Fruit fly (Drosophila melanogaster) whole organism, prepupa: Measurements from ENCODE around the gene lace.
A peak's percentile ranks its signal among the peaks of the same experiment; 100 is the strongest.

ENCODE experiments used
- CG11294 ChIP-seq: fragments of 200-800 bp; sonication (Bioruptor generic); IDR thresholded peaks from 2 replicates; pipeline ENCODE4 v1.3.6; 2022; ENCODE audit warnings: missing biosample characterization, missing genetic modification characterization
- CG1621 ChIP-seq: fragments of 200-800 bp; sonication (Bioruptor generic); optimal IDR thresholded peaks from 3 replicates; lab custom pipeline; 2018; ENCODE audit warnings: missing biosample characterization, mild to moderate bottlenecking, missing genetic modification characterization
- CG16779 ChIP-seq: fragments of 200-800 bp; sonication (Bioruptor generic); optimal IDR thresholded peaks from 3 replicates; lab custom pipeline; 2017; ENCODE audit warnings: missing biosample characterization, mild to moderate bottlenecking, missing genetic modification characterization
- CG3032 ChIP-seq: fragments of 200-800 bp; optimal IDR thresholded peaks from 2 replicates; lab custom pipeline; 2019; ENCODE audit warnings: missing biosample characterization, mild to moderate bottlenecking, missing genetic modification characterization, moderate library complexity
- CG31627 ChIP-seq: fragments of 200-800 bp; sonication (Bioruptor generic); optimal IDR thresholded peaks from 3 replicates; lab custom pipeline; 2016; ENCODE audit warnings: missing biosample characterization, missing genetic modification characterization
- CG3919 ChIP-seq: fragments of 200-800 bp; sonication (Bioruptor generic); optimal IDR thresholded peaks from 3 replicates; lab custom pipeline; 2016; ENCODE audit warnings: missing biosample characterization, missing genetic modification characterization
- CG4318 ChIP-seq: fragments of 200-800 bp; sonication (Bioruptor generic); optimal IDR thresholded peaks from 3 replicates; lab custom pipeline; 2017; ENCODE audit warnings: missing biosample characterization, mild to moderate bottlenecking, missing genetic modification characterization
- CG6163 ChIP-seq: fragments of 200-800 bp; sonication (Bioruptor generic); IDR thresholded peaks from 3 replicates; pipeline ENCODE4 v1.3.6; 2022; ENCODE audit warnings: missing biosample characterization, missing genetic modification characterization
- CG6276 ChIP-seq: fragments of 200-800 bp; sonication (Bioruptor generic); optimal IDR thresholded peaks from 2 replicates; lab custom pipeline; 2017; ENCODE audit warnings: missing biosample characterization, mild to moderate bottlenecking, missing genetic modification characterization
- CG6792 ChIP-seq: fragments of 200-800 bp; sonication (Bioruptor generic); optimal IDR thresholded peaks from 3 replicates; lab custom pipeline; 2016; ENCODE audit warnings: missing biosample characterization, missing genetic modification characterization
- CG6808 ChIP-seq: fragments of 200-800 bp; sonication (Bioruptor generic); optimal IDR thresholded peaks from 3 replicates; lab custom pipeline; 2017; ENCODE audit warnings: missing biosample characterization, missing genetic modification characterization, mild to moderate bottlenecking, moderate library complexity, missing genetic modification reagents
- CG6854 ChIP-seq: fragments of 200-800 bp; sonication (Bioruptor generic); optimal IDR thresholded peaks from 2 replicates; lab custom pipeline; 2017; ENCODE audit warnings: missing biosample characterization, mild to moderate bottlenecking, missing genetic modification characterization
- CG8119 ChIP-seq: fragments of 200-800 bp; sonication (Bioruptor generic); IDR thresholded peaks from 3 replicates; pipeline ENCODE4 v1.3.6; 2022; ENCODE audit warnings: missing biosample characterization, missing genetic modification characterization
- CG9139 ChIP-seq: fragments of 200-800 bp; sonication (Bioruptor generic); optimal IDR thresholded peaks from 3 replicates; lab custom pipeline; 2017; ENCODE audit warnings: missing biosample characterization, mild to moderate bottlenecking, missing genetic modification characterization
- Eip75B ChIP-seq: fragments of 200-800 bp; sonication (Bioruptor generic); optimal IDR thresholded peaks from 3 replicates; lab custom pipeline; 2016; ENCODE audit warnings: missing biosample characterization, missing genetic modification characterization
- Eip78C ChIP-seq: fragments of 200-800 bp; sonication (Bioruptor generic); peaks from one replicate; lab custom pipeline; 2016; ENCODE audit warnings: missing biosample characterization, missing genetic modification characterization
- Eip93F ChIP-seq: fragments of 200-800 bp; sonication (Bioruptor generic); optimal IDR thresholded peaks from 2 replicates; lab custom pipeline; 2016; ENCODE audit warnings: missing biosample characterization, mild to moderate bottlenecking, missing genetic modification characterization
- Hr39 ChIP-seq: fragments of 200-800 bp; sonication (Bioruptor generic); optimal IDR thresholded peaks from 2 replicates; lab custom pipeline; 2016; ENCODE audit warnings: missing biosample characterization, missing genetic modification characterization
- Met ChIP-seq: fragments of 200-800 bp; sonication (Bioruptor generic); optimal IDR thresholded peaks from 3 replicates; lab custom pipeline; 2016; ENCODE audit warnings: missing biosample characterization, missing genetic modification characterization
- OdsH ChIP-seq: fragments of 200-800 bp; sonication (Bioruptor generic); optimal IDR thresholded peaks from 3 replicates; lab custom pipeline; 2016; ENCODE audit warnings: missing biosample characterization, missing genetic modification characterization
- Smox ChIP-seq: fragments of 200-800 bp; sonication (Bioruptor generic); optimal IDR thresholded peaks from 3 replicates; lab custom pipeline; 2016; ENCODE audit warnings: missing biosample characterization, missing genetic modification characterization
- Sox102F ChIP-seq: fragments of 200-800 bp; sonication (Bioruptor generic); optimal IDR thresholded peaks from 2 replicates; lab custom pipeline; 2016; ENCODE audit warnings: missing biosample characterization, mild to moderate bottlenecking, missing genetic modification characterization
- Sox14 ChIP-seq: fragments of 200-800 bp; sonication (Bioruptor generic); optimal IDR thresholded peaks from 3 replicates; lab custom pipeline; 2016; ENCODE audit warnings: missing biosample characterization, missing genetic modification characterization
- Sox15 ChIP-seq: fragments of 200-800 bp; sonication (Bioruptor generic); optimal IDR thresholded peaks from 3 replicates; lab custom pipeline; 2016; ENCODE audit warnings: missing biosample characterization, missing genetic modification characterization
- achi ChIP-seq: fragments of 200-800 bp; sonication (Bioruptor generic); optimal IDR thresholded peaks from 3 replicates; lab custom pipeline; 2016; ENCODE audit warnings: missing biosample characterization, missing genetic modification characterization
- acj6 ChIP-seq: fragments of 200-800 bp; sonication (Bioruptor generic); optimal IDR thresholded peaks from 3 replicates; lab custom pipeline; 2016; ENCODE audit warnings: missing biosample characterization, missing genetic modification characterization
- dac ChIP-seq: fragments of 200-800 bp; sonication (Bioruptor generic); optimal IDR thresholded peaks from 2 replicates; lab custom pipeline; 2017; ENCODE audit warnings: missing biosample characterization, mild to moderate bottlenecking, missing genetic modification characterization
- eg ChIP-seq: fragments of 200-800 bp; sonication (Bioruptor generic); IDR thresholded peaks from 3 replicates; pipeline ENCODE4 v1.3.6; 2022; ENCODE audit warnings: missing biosample characterization, missing genetic modification characterization
- fd85E ChIP-seq: fragments of 200-800 bp; sonication (Bioruptor generic); optimal IDR thresholded peaks from 3 replicates; lab custom pipeline; 2016; ENCODE audit warnings: missing biosample characterization, missing genetic modification characterization
- fkh ChIP-seq: fragments of 200-800 bp; sonication (Bioruptor generic); optimal IDR thresholded peaks from 3 replicates; lab custom pipeline; 2017; ENCODE audit warnings: missing biosample characterization, mild to moderate bottlenecking, missing genetic modification characterization, moderate library complexity
- spab ChIP-seq: fragments of 200-800 bp; sonication (Bioruptor generic); optimal IDR thresholded peaks from 2 replicates; lab custom pipeline; 2017; ENCODE audit warnings: missing biosample characterization, mild to moderate bottlenecking, missing genetic modification characterization, missing genetic modification reagents
- ss ChIP-seq, 2 experiments: fragments of 200-800 bp; sonication (Bioruptor generic); optimal IDR thresholded peaks; 2 replicates in 1 of 2; 3 replicates in 1 of 2; lab custom pipeline; 2017 to 2018; ENCODE audit warnings: mild to moderate bottlenecking in 2 of 2, missing biosample characterization in 2 of 2, missing genetic modification characterization in 2 of 2, moderate library complexity in 1 of 2
- svp ChIP-seq: fragments of 200-800 bp; sonication (Bioruptor generic); peaks from one replicate; lab custom pipeline; 2016; ENCODE audit warnings: missing biosample characterization, missing genetic modification characterization
- topi ChIP-seq: fragments of 200-800 bp; sonication (Bioruptor generic); optimal IDR thresholded peaks from 3 replicates; lab custom pipeline; 2016; ENCODE audit warnings: missing biosample characterization, missing genetic modification characterization
- vri ChIP-seq: fragments of 200-800 bp; sonication (Bioruptor generic); optimal IDR thresholded peaks from 3 replicates; lab custom pipeline; 2016; ENCODE audit warnings: missing biosample characterization, mild to moderate bottlenecking, missing genetic modification characterization

lace gene

dm6 chr2L:15496310-15496709 lies 2.6 kb upstream of the lace start (continued):
- no peak for TF ChIP-seq Sox15
- TF ChIP-seq dac: no peak
- TF ChIP-seq Sox102F (GFP tag; lab: Kevin White, UChicago): no peak
- TF ChIP-seq CG3919 (GFP tag; lab: Kevin White, UChicago): no peak
- peak; percentile 50 for TF ChIP-seq Eip78C (GFP tag; lab: Kevin White, UChicago)
- TF ChIP-seq Sox14 (GFP tag; lab: Kevin White, UChicago): no peak
- TF ChIP-seq fd85E (GFP tag; lab: Kevin White, UChicago): no peak
- peak; percentile 34 for TF ChIP-seq CG6276 (GFP tag; lab: Kevin White, UChicago)
- no peak for TF ChIP-seq achi
- no peak for TF ChIP-seq Eip75B (GFP tag; lab: Kevin White, UChicago)
- no peak for TF ChIP-seq topi (GFP tag; lab: Kevin White, UChicago)
- no peak for TF ChIP-seq CG6854 (GFP tag; lab: Kevin White, UChicago)
- TF ChIP-seq CG9139 (GFP tag; lab: Kevin White, UChicago): no peak
- no peak for TF ChIP-seq CG16779 (tag; lab: Kevin White, UChicago)
- no peak for TF ChIP-seq CG3032 (tag; lab: Kevin White, UChicago)
- no peak for TF ChIP-seq ss (GFP tag; optimal IDR thresholded peaks at IDR 0.05; lab: Kevin White, UChicago)
- no peak for TF ChIP-seq Hr39 (GFP tag; lab: Kevin White, UChicago)
- TF ChIP-seq Met (GFP tag; lab: Kevin White, UChicago): no peak
- no peak for TF ChIP-seq Eip93F
- TF ChIP-seq CG6808 (GFP tag; lab: Kevin White, UChicago): no peak
- TF ChIP-seq acj6 (GFP tag; lab: Kevin White, UChicago): no peak

dm6 chr2L:15499697-15500563 lies 1.0 kb downstream of the lace start:
- peak; percentile 74 for TF ChIP-seq svp (GFP tag; lab: Kevin White, UChicago)
- TF ChIP-seq fkh: peak; percentile 16
- peak; percentile 33 for TF ChIP-seq Eip78C (GFP tag; lab: Kevin White, UChicago)
- no peak for TF ChIP-seq CG1621 (tag; lab: Kevin White, UChicago)
- TF ChIP-seq Eip93F: no peak
- peak; percentile 86 for TF ChIP-seq vri (GFP tag; lab: Kevin White, UChicago)
- no peak for TF ChIP-seq spab (GFP tag; lab: Kevin White, UChicago)

- TF ChIP-seq svp (GFP tag; lab: Kevin White, UChicago): peak; percentile 90
- no peak for TF ChIP-seq CG6792
- TF ChIP-seq Sox102F (GFP tag; lab: Kevin White, UChicago): no peak
- no peak for TF ChIP-seq CG4318
- no peak for TF ChIP-seq CG8119 (GFP tag; lab: Robert Waterston, UW)
- no peak for TF ChIP-seq CG6854 (GFP tag; lab: Kevin White, UChicago)
- no peak for TF ChIP-seq Smox (GFP tag; lab: Kevin White, UChicago)
- no peak for TF ChIP-seq eg
- peak; percentile 68 for TF ChIP-seq vri (GFP tag; lab: Kevin White, UChicago)
- TF ChIP-seq CG6163 (GFP tag; lab: Robert Waterston, UW): no peak
- TF ChIP-seq CG31627 (GFP tag; lab: Kevin White, UChicago): no peak
- TF ChIP-seq fkh: peak; percentile 82
- TF ChIP-seq CG11294 (GFP tag; lab: Robert Waterston, UW): no peak
- TF ChIP-seq OdsH (GFP tag; lab: Kevin White, UChicago): no peak
These were observed 2.1 kb downstream of the lace start for dm6 chr2L:15500910-15501521.
